Fruit fly (Drosophila melanogaster): ENCODE data around the gene Cpr72Ea.

Gene Cpr72Ea

dm6 chr3L:16385880-16386584 is 23.6 kb downstream of the Cpr72Ea start, which contains the start of the genes Agpat3 and RAF2 (continued):
- TF ChIP-seq CG17186 (GFP tag; optimal IDR thresholded peaks at IDR 0.05) (no peak), CG1233 (GFP tag; optimal IDR thresholded peaks at IDR 0.05) (no peak), inv (GFP tag; IDR thresholded peaks at IDR 0.05; ENCODE audit: partially characterized antibody) (no peak), CG33213 (GFP tag; optimal IDR thresholded peaks at IDR 0.05) (no peak), CG15696 (tag; optimal IDR thresholded peaks at IDR 0.05) (peak; percentile 11), CG15514 (GFP tag; optimal IDR thresholded peaks at IDR 0.05) (peak; percentile 47), CG33557 (GFP tag; optimal IDR thresholded peaks at IDR 0.05) (no peak), tna (GFP tag; IDR thresholded peaks at IDR 0.05; ENCODE audit: partially characterized antibody) (no peak), Sox102F (GFP tag; optimal IDR thresholded peaks at IDR 0.05) (peak; percentile 46), unpg (GFP tag; optimal IDR thresholded peaks at IDR 0.05) (no peak), Fer1 (GFP tag; optimal IDR thresholded peaks at IDR 0.05) (no peak), CG1832 (GFP tag; optimal IDR thresholded peaks at IDR 0.05) (no peak)

- TF ChIP-seq CG18011 (GFP tag; optimal IDR thresholded peaks at IDR 0.05) (peak; percentile 92), Med (GFP tag) (peak; percentile 74), danr (GFP tag; IDR thresholded peaks at IDR 0.05) (peak; percentile 13; the same call in 1 of the 2 replicates)
Observed at dm6 chr3L:16388264-16388663, 25.9 kb downstream of the Cpr72Ea start.

- TF ChIP-seq chif (GFP tag; optimal IDR thresholded peaks at IDR 0.05) (no peak), lilli (GFP tag; optimal IDR thresholded peaks at IDR 0.05) (no peak), MTF-1 (GFP tag; optimal IDR thresholded peaks at IDR 0.05; ENCODE audit: borderline replicate concordance) (no peak), Sin3A (optimal IDR thresholded peaks at IDR 0.05) (no peak), CG14710 (tag; optimal IDR thresholded peaks at IDR 0.05) (peak; percentile 21), CG30403 (GFP tag; optimal IDR thresholded peaks at IDR 0.05) (no peak), Med (GFP tag) (peak; percentile 36), dm (GFP tag; optimal IDR thresholded peaks at IDR 0.05) (no peak), Asciz (GFP tag; optimal IDR thresholded peaks at IDR 0.05) (no peak), Dip2 (GFP tag; IDR thresholded peaks at IDR 0.05) (no peak), ash1 (GFP tag; optimal IDR thresholded peaks at IDR 0.05) (no peak), ftz-f1 (GFP tag; optimal IDR thresholded peaks at IDR 0.05) (no peak), Sry-β (GFP tag; optimal IDR thresholded peaks at IDR 0.05) (no peak), jigr1 (GFP tag; IDR thresholded peaks at IDR 0.05) (no peak), Deaf1 (tag; optimal IDR thresholded peaks at IDR 0.05) (no peak), lbe (GFP tag; optimal IDR thresholded peaks at IDR 0.05) (no peak), Dp (GFP tag; optimal IDR thresholded peaks at IDR 0.05) (peak; percentile 86), CG8924 (tag; optimal IDR thresholded peaks at IDR 0.05) (no peak), Eip74EF (GFP tag; optimal IDR thresholded peaks at IDR 0.05) (no peak), org-1 (GFP tag; optimal IDR thresholded peaks at IDR 0.05) (no peak), tio (GFP tag; optimal IDR thresholded peaks at IDR 0.05) (no peak), CG17612 (GFP tag; IDR thresholded peaks at IDR 0.05) (no peak), CG1529 (GFP tag; optimal IDR thresholded peaks at IDR 0.05) (no peak), CG4854 (GFP tag; optimal IDR thresholded peaks at IDR 0.05) (no peak), odd (GFP tag; optimal IDR thresholded peaks at IDR 0.05) (no peak), bab2 (GFP tag; optimal IDR thresholded peaks at IDR 0.05) (no peak), CG14860 (GFP tag; IDR thresholded peaks at IDR 0.05; ENCODE audit: partially characterized antibody) (peak; percentile 23; the same call in 1 of the 3 replicates), lola (GFP tag; optimal IDR thresholded peaks at IDR 0.05) (no peak), HHEX (GFP tag; optimal IDR thresholded peaks at IDR 0.05) (no peak), onecut (GFP tag; IDR thresholded peaks at IDR 0.05) (no peak), CG13624 (GFP tag; optimal IDR thresholded peaks at IDR 0.05) (no peak), CG8388 (GFP tag; optimal IDR thresholded peaks at IDR 0.05) (no peak)
Observed at dm6 chr3L:16390793-16391192, 28.4 kb downstream of the Cpr72Ea start.
